Worm (Caenorhabditis elegans) whole organism, L1 larva: Measurements from ENCODE around the gene zig-2.

Experiments
- aly-2 ChIP-seq: fragments of 150-350 bp; optimal IDR thresholded peaks from 2 replicates; lab custom pipeline; 2014; ENCODE audit warnings: missing biosample characterization, missing genetic modification characterization
- blmp-1 ChIP-seq: fragments of 150-350 bp; optimal IDR thresholded peaks from 2 replicates; lab custom pipeline; 2014; ENCODE audit warnings: missing biosample characterization, missing genetic modification characterization
- ceh-8 ChIP-seq: fragments of 200-800 bp; sonication (Bioruptor generic); optimal IDR thresholded peaks from 2 replicates; lab custom pipeline; 2018; ENCODE audit warnings: mild to moderate bottlenecking, missing genetic modification characterization, moderate library complexity, missing compliant biosample characterization
- ceh-82 ChIP-seq, 3 experiments: fragments of 150-350 bp in 1 of 3; sonication (generic microtip) in 2 of 3; optimal IDR thresholded peaks; 2 replicates each; lab custom pipeline; 2014 to 2017; ENCODE audit warnings: missing biosample characterization in 3 of 3, missing genetic modification characterization in 3 of 3
- lin-13 ChIP-seq: fragments of 150-350 bp; optimal IDR thresholded peaks from 2 replicates; lab custom pipeline; 2014; ENCODE audit warnings: missing biosample characterization, missing genetic modification reagents, missing genetic modification characterization
- lin-35 ChIP-seq, 2 experiments: fragments of 150-350 bp; optimal IDR thresholded peaks; 2 replicates each; lab custom pipeline; 2014; ENCODE audit warnings: missing biosample characterization in 2 of 2, missing genetic modification characterization in 2 of 2, missing genetic modification reagents in 2 of 2
- lin-39 ChIP-seq: fragments of 150-350 bp; optimal IDR thresholded peaks from 2 replicates; lab custom pipeline; 2014; ENCODE audit warnings: missing biosample characterization, missing genetic modification reagents, missing genetic modification characterization
- nhr-12 ChIP-seq: sonication (generic microtip); optimal IDR thresholded peaks from 2 replicates; lab custom pipeline; 2017; ENCODE audit warnings: missing biosample characterization, missing genetic modification characterization
- skn-1 ChIP-seq: fragments of 150-350 bp; optimal IDR thresholded peaks from 2 replicates; lab custom pipeline; 2014; ENCODE audit warnings: missing biosample characterization, missing genetic modification characterization
- unc-130 ChIP-seq: fragments of 150-350 bp; optimal IDR thresholded peaks from 2 replicates; lab custom pipeline; 2017; ENCODE audit warnings: missing biosample characterization, missing genetic modification characterization, inconsistent platforms
- unc-30 ChIP-seq: sonication (generic microtip); optimal IDR thresholded peaks from 2 replicates; lab custom pipeline; 2017; ENCODE audit warnings: missing biosample characterization, missing genetic modification characterization
- xbp-1 ChIP-seq: sonication (generic microtip); optimal IDR thresholded peaks from 2 replicates; lab custom pipeline; 2016; ENCODE audit warnings: missing genetic modification characterization, missing compliant biosample characterization
- ztf-11 ChIP-seq, 2 experiments: sonication (generic microtip); optimal IDR thresholded peaks; 2 replicates each; lab custom pipeline; 2016 to 2017; ENCODE audit warnings: missing genetic modification characterization in 2 of 2, missing biosample characterization in 1 of 2, missing compliant biosample characterization in 1 of 2

Gene zig-2

DNA sequence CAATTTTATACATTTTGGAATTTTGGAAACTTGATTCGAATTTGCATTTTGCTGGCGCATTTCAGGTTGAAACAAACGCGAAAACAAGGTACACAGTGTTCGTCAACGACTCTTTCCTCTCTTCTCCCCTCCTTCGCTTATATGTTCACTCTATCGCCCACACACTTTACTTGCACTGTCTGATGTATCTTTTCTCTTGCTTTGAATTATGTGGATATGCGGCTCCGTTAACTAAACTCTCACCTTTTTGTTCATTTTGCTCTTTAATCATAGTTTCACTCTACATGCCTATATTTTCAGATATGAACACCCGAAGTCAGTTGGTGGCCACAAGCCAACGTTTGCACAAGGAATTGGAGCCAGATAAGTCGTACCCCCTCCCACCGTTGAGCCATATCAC, 47.0 kb downstream of the zig-2 start, which contains the start of gene W06D11.1:
W06D11.1 (plus strand) TSS at position 301 of the 400 bp plus-strand sequence.
- TF ChIP-seq skn-1 (tag; lab: Kevin White, UChicago) (no peak), lin-39 (tag; lab: Kevin White, UChicago) (no peak)
- TF ChIP-seq, all 84 proteins: peak for 0

DNA sequence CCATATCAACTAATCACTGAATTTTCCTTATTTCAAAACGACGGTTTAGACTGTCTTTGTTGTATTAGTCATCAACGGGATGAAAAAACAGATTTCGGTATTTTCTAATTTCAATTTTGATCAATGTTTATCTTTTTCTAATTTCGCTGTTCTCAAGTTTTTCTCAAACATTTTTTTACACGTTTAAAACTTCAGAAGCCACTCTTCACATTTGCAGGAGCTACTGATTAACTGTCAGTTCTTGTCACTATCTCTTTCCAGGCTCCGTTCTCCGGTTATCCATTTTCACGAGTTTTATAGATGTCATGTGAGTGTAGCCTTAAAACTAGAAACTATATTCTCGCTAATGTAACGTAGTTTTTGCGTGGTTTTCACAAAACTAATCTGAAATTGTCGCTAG, 50.7 kb downstream of the zig-2 start, which contains the start of gene C04B4.4:
C04B4.4 (plus strand) TSS at position 301 of the 400 bp plus-strand sequence.
- TF ChIP-seq ztf-11 (tag; optimal IDR thresholded peaks at IDR 0.05; lab: Kevin White, UChicago) (no peak), lin-35 (GFP tag; optimal IDR thresholded peaks at IDR 0.05; lab: Kevin White, UChicago) (no peak), ceh-8 (GFP tag; lab: Kevin White, UChicago) (no peak), unc-130 (no peak), ceh-82 (tag; optimal IDR thresholded peaks at IDR 0.05; lab: Kevin White, UChicago) (no peak), lin-13 (GFP tag; lab: Kevin White, UChicago) (no peak), unc-30 (tag; lab: Kevin White, UChicago) (no peak), aly-2 (tag; lab: Kevin White, UChicago) (no peak), xbp-1 (tag; lab: Kevin White, UChicago) (no peak), nhr-12 (tag; lab: Kevin White, UChicago) (no peak), blmp-1 (tag; lab: Kevin White, UChicago) (no peak)
